Worm (Caenorhabditis elegans): ENCODE results near the gene B0252.8.

Gene B0252.8

ce11 chrII:6943299-6944051, 27.5 kb downstream of the B0252.8 start (continued):
- TF ChIP-seq ztf-16 (tag; optimal IDR thresholded peaks at IDR 0.05) (no peak), pros-1 (tag; optimal IDR thresholded peaks at IDR 0.05) (no peak), rnt-1 (tag; optimal IDR thresholded peaks at IDR 0.05) (no peak), tbx-7 (tag; optimal IDR thresholded peaks at IDR 0.05) (no peak), Y22D7AL.16 (tag; optimal IDR thresholded peaks at IDR 0.05) (no peak), sox-4 (tag; optimal IDR thresholded peaks at IDR 0.05) (peak; percentile 38), ceh-19 (GFP tag; optimal IDR thresholded peaks at IDR 0.05) (peak; percentile 37), K02D7.2 (tag; optimal IDR thresholded peaks at IDR 0.05) (no peak), pag-3 (tag; optimal IDR thresholded peaks at IDR 0.05; ENCODE audit: borderline replicate concordance) (no peak)

ce11 chrII:6951250-6951806, 35.4 kb downstream of the B0252.8 start, which contains the start of the genes malt-1 and ceh-38:
Gene malt-1 (minus strand): TSS chrII:6951300.
Gene ceh-38 (plus strand): TSS chrII:6951526.
- no peak for TF ChIP-seq C38D4.7 (GFP tag; optimal IDR thresholded peaks at IDR 0.05)
- TF ChIP-seq ceh-2 (tag; optimal IDR thresholded peaks at IDR 0.05) = peak; percentile 56
- TF ChIP-seq mec-3 (tag; optimal IDR thresholded peaks at IDR 0.05; ENCODE audit: borderline replicate concordance) = no peak
- no peak for TF ChIP-seq dmd-4 (tag; optimal IDR thresholded peaks at IDR 0.05; ENCODE audit: borderline replicate concordance)
- no peak for TF ChIP-seq ttx-3 (tag; optimal IDR thresholded peaks at IDR 0.05)
- peak; percentile 19 for TF ChIP-seq ets-4 (tag; optimal IDR thresholded peaks at IDR 0.05)
- TF ChIP-seq pat-9 (tag; optimal IDR thresholded peaks at IDR 0.05) = no peak
- no peak for TF ChIP-seq odd-2 (tag; optimal IDR thresholded peaks at IDR 0.05)
- TF ChIP-seq ceh-19 (GFP tag; optimal IDR thresholded peaks at IDR 0.05) = peak; percentile 56
- TF ChIP-seq sox-4 (tag; optimal IDR thresholded peaks at IDR 0.05) = no peak
- TF ChIP-seq syd-9 (tag; optimal IDR thresholded peaks at IDR 0.05) = no peak
- TF ChIP-seq pros-1 (tag; optimal IDR thresholded peaks at IDR 0.05) = peak; percentile 72
- peak; percentile 100 for TF ChIP-seq ceh-48 (tag; optimal IDR thresholded peaks at IDR 0.05)
- no peak for TF ChIP-seq ceh-22 (tag; optimal IDR thresholded peaks at IDR 0.05)
- TF ChIP-seq zip-5 (tag; optimal IDR thresholded peaks at IDR 0.05) = no peak
- no peak for TF ChIP-seq ztf-16 (tag; optimal IDR thresholded peaks at IDR 0.05)
- TF ChIP-seq pag-3 (tag; optimal IDR thresholded peaks at IDR 0.05; ENCODE audit: borderline replicate concordance) = no peak
- no peak for TF ChIP-seq Y22D7AL.16 (tag; optimal IDR thresholded peaks at IDR 0.05)
- peak; percentile 36 for TF ChIP-seq ceh-14 (tag; optimal IDR thresholded peaks at IDR 0.05)
- TF ChIP-seq fkh-6 (tag; optimal IDR thresholded peaks at IDR 0.05) = no peak
- peak; percentile 82 for TF ChIP-seq unc-55 (GFP tag; optimal IDR thresholded peaks at IDR 0.05)
- TF ChIP-seq eyg-1 (tag; optimal IDR thresholded peaks at IDR 0.05) = no peak
- TF ChIP-seq fax-1 (tag; optimal IDR thresholded peaks at IDR 0.05) = no peak
- no peak for TF ChIP-seq ceh-45 (GFP tag; IDR thresholded peaks at IDR 0.05)
- no peak for TF ChIP-seq ceh-9 (tag; optimal IDR thresholded peaks at IDR 0.05)
- TF ChIP-seq unc-86 (tag; optimal IDR thresholded peaks at IDR 0.05) = peak; percentile 47
- peak; percentile 19 for TF ChIP-seq hlh-8 (tag; optimal IDR thresholded peaks at IDR 0.05)
- no peak for TF ChIP-seq ahr-1 (tag; optimal IDR thresholded peaks at IDR 0.05)
- TF ChIP-seq gmeb-2 (tag; optimal IDR thresholded peaks at IDR 0.05) = no peak
- TF ChIP-seq C08G9.2 (tag; optimal IDR thresholded peaks at IDR 0.05) = no peak
- no peak for TF ChIP-seq pha-2 (tag; optimal IDR thresholded peaks at IDR 0.05)
- TF ChIP-seq unc-42 (tag; optimal IDR thresholded peaks at IDR 0.05) = peak; percentile 86
- TF ChIP-seq hlh-15 (tag; optimal IDR thresholded peaks at IDR 0.05) = no peak
- TF ChIP-seq elt-4 (tag; optimal IDR thresholded peaks at IDR 0.05) = no peak
- peak; percentile 47 for TF ChIP-seq ceh-6 (GFP tag; optimal IDR thresholded peaks at IDR 0.05)
- peak; percentile 57 for TF ChIP-seq ceh-34 (tag; optimal IDR thresholded peaks at IDR 0.05)
- TF ChIP-seq ceh-31 (tag; optimal IDR thresholded peaks at IDR 0.05) = peak; percentile 91
- no peak for TF ChIP-seq hlh-13 (GFP tag; optimal IDR thresholded peaks at IDR 0.05)
- no peak for TF ChIP-seq tbx-7 (tag; optimal IDR thresholded peaks at IDR 0.05)
- TF ChIP-seq rnt-1 (tag; optimal IDR thresholded peaks at IDR 0.05) = peak; percentile 51
- TF ChIP-seq ama-1 (optimal IDR thresholded peaks at IDR 0.05) = no peak
- no peak for TF ChIP-seq ceh-24 (tag; optimal IDR thresholded peaks at IDR 0.05)
- TF ChIP-seq che-1 (tag; optimal IDR thresholded peaks at IDR 0.05) = no peak
- no peak for TF ChIP-seq K09A11.1 (tag; optimal IDR thresholded peaks at IDR 0.05; ENCODE audit: insufficient read depth)
- TF ChIP-seq npax-4 (tag; optimal IDR thresholded peaks at IDR 0.05) = no peak
- TF ChIP-seq nhr-232 (tag; optimal IDR thresholded peaks at IDR 0.05) = no peak
- no peak for TF ChIP-seq ceh-30 (tag; optimal IDR thresholded peaks at IDR 0.05)
